Worm (Caenorhabditis elegans): ENCODE results near the gene dnj-10.

- TF ChIP-seq R02D3.7 (tag; optimal IDR thresholded peaks at IDR 0.05), result no peak
- no peak for TF ChIP-seq mdt-29 (GFP tag; IDR thresholded peaks at IDR 0.05)
- no peak for TF ChIP-seq zfp-2 (tag; optimal IDR thresholded peaks at IDR 0.05)
- TF ChIP-seq ama-1 (optimal IDR thresholded peaks at IDR 0.05), result no peak
- no peak for TF ChIP-seq ceh-82 (tag; optimal IDR thresholded peaks at IDR 0.05)
- no peak for TF ChIP-seq aly-2 (tag; optimal IDR thresholded peaks at IDR 0.05)
- no peak for TF ChIP-seq dmd-8 (GFP tag; IDR thresholded peaks at IDR 0.05)
- no peak for TF ChIP-seq mep-1 (tag; optimal IDR thresholded peaks at IDR 0.05)
- TF ChIP-seq jun-1 (tag; optimal IDR thresholded peaks at IDR 0.05), result no peak
- no peak for TF ChIP-seq Y48G9A.11 (GFP tag; IDR thresholded peaks at IDR 0.05)
- TF ChIP-seq snpc-4 (tag; optimal IDR thresholded peaks at IDR 0.05), result no peak
- TF ChIP-seq dmd-6 (GFP tag; IDR thresholded peaks at IDR 0.05), result no peak
Observed at ce11 chrIII:8616587-8616986, 14.4 kb upstream of the dnj-10 start, which contains the start of gene C06E1.11.

All from whole organism, L4 larva.